Fruit fly (Drosophila melanogaster) S2 (cell line): ENCODE measurements around the gene CG12310.

Experiments used
- CG8478 ChIP-seq: fragments of >200 bp; optimal IDR thresholded peaks from 2 replicates; lab custom pipeline; 2018
- CTCF ChIP-seq, 2 experiments: fragments of >200 bp; optimal IDR thresholded peaks; 2 replicates each; lab custom pipeline; 2018

DNA sequence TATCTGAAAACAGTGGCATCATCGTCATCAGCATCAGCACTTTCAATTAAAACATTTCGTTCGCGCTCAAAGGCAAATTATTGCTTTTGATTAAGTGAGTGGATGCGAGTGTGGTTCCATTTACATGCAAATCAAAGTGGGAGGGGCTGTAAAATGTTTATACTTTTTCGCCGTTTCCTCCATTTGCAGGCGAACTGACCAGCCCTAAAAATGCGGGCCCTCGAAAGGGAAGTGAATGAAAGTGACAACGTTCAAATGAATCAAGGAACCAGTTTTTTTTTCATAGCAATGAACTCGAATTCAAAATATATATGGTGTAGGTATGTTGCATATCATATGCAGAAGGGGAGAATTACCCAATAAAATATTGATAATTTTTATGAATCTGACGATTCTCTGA, 40.0 kb downstream of the CG12310 start:
- TF ChIP-seq CTCF (optimal IDR thresholded peaks at IDR 0.05; lab: Kevin White, UChicago) (no peak), CG8478 (lab: Kevin White, UChicago) (no peak)
